Worm (Caenorhabditis elegans) whole organism, L2 larva: ENCODE measurements around the gene ftn-1.

Source experiments
- F13H6.1 ChIP-seq: sonication (generic microtip); optimal IDR thresholded peaks from 2 replicates; lab custom pipeline; 2016; ENCODE audit warnings: missing genetic modification characterization, missing compliant biosample characterization
- R02D3.7 ChIP-seq: fragments of 150-350 bp; optimal IDR thresholded peaks from 2 replicates; lab custom pipeline; 2014; ENCODE audit warnings: missing biosample characterization, missing genetic modification characterization
- Y55F3AM.14 ChIP-seq: fragments of 200-800 bp; sonication (Bioruptor generic); optimal IDR thresholded peaks from 2 replicates; lab custom pipeline; 2018; ENCODE audit warnings: mild to moderate bottlenecking, missing genetic modification characterization, missing compliant biosample characterization
- alr-1 ChIP-seq: fragments of 150-350 bp; optimal IDR thresholded peaks from 2 replicates; lab custom pipeline; 2014; ENCODE audit warnings: missing biosample characterization, missing genetic modification characterization
- aly-2 ChIP-seq: fragments of 150-350 bp; optimal IDR thresholded peaks from 2 replicates; lab custom pipeline; 2014; ENCODE audit warnings: missing biosample characterization, missing genetic modification characterization
- blmp-1 ChIP-seq: sonication (generic microtip); optimal IDR thresholded peaks from 2 replicates; lab custom pipeline; 2017; ENCODE audit warnings: missing genetic modification characterization, mild to moderate bottlenecking, missing compliant biosample characterization, antibody characterized with exemption, moderate library complexity; ENCODE audit not compliant: insufficient read depth
- dmd-4 ChIP-seq: sonication (generic microtip); optimal IDR thresholded peaks from 2 replicates; lab custom pipeline; 2017; ENCODE audit warnings: missing biosample characterization, missing genetic modification characterization
- egl-27 ChIP-seq: sonication (generic microtip); optimal IDR thresholded peaks from 3 replicates; lab custom pipeline; 2017; ENCODE audit warnings: missing biosample characterization, missing genetic modification reagents, missing genetic modification characterization
- elt-1 ChIP-seq: fragments of 150-350 bp; optimal IDR thresholded peaks from 2 replicates; lab custom pipeline; 2014; ENCODE audit warnings: missing biosample characterization, missing genetic modification characterization
- fos-1 ChIP-seq: fragments of 150-350 bp; optimal IDR thresholded peaks from 2 replicates; lab custom pipeline; 2014; ENCODE audit warnings: missing biosample characterization, missing genetic modification characterization
- gmeb-1 ChIP-seq: fragments of 150-350 bp; optimal IDR thresholded peaks from 2 replicates; lab custom pipeline; 2014; ENCODE audit warnings: missing biosample characterization, missing genetic modification characterization
- lin-11 ChIP-seq: fragments of 150-350 bp; sonication (generic microtip); optimal IDR thresholded peaks from 2 replicates; lab custom pipeline; 2014; ENCODE audit warnings: missing biosample characterization, missing genetic modification characterization, inconsistent platforms, mixed read lengths
- lin-13 ChIP-seq: fragments of 150-350 bp; optimal IDR thresholded peaks from 2 replicates; lab custom pipeline; 2014; ENCODE audit warnings: missing biosample characterization, missing genetic modification reagents, missing genetic modification characterization
- lsy-2 ChIP-seq, 2 experiments: fragments of 150-350 bp in 1 of 2; sonication (generic microtip) in 1 of 2; optimal IDR thresholded peaks; 2 replicates each; lab custom pipeline; 2014 to 2017; ENCODE audit warnings: missing biosample characterization in 2 of 2, missing genetic modification characterization in 2 of 2
- mab-5 ChIP-seq: fragments of 150-350 bp; optimal IDR thresholded peaks from 2 replicates; lab custom pipeline; 2014; ENCODE audit warnings: missing biosample characterization, missing genetic modification characterization
- mbf-1 ChIP-seq: sonication (generic microtip); optimal IDR thresholded peaks from 2 replicates; lab custom pipeline; 2017; ENCODE audit warnings: missing biosample characterization, missing genetic modification characterization
- nhr-10 ChIP-seq: sonication (generic microtip); optimal IDR thresholded peaks from 2 replicates; lab custom pipeline; 2017; ENCODE audit warnings: missing biosample characterization, missing genetic modification characterization
- nhr-11 ChIP-seq: fragments of 150-350 bp; optimal IDR thresholded peaks from 2 replicates; lab custom pipeline; 2014; ENCODE audit warnings: missing biosample characterization, missing genetic modification characterization
- nhr-129 ChIP-seq: fragments of 150-350 bp; optimal IDR thresholded peaks from 2 replicates; lab custom pipeline; 2014; ENCODE audit warnings: missing biosample characterization, missing genetic modification characterization
- nhr-21 ChIP-seq: fragments of 150-350 bp; optimal IDR thresholded peaks from 2 replicates; lab custom pipeline; 2014; ENCODE audit warnings: missing biosample characterization, missing genetic modification characterization
- nhr-23 ChIP-seq: fragments of 150-350 bp; optimal IDR thresholded peaks from 2 replicates; lab custom pipeline; 2014; ENCODE audit warnings: missing biosample characterization, missing genetic modification reagents, missing genetic modification characterization
- nhr-237 ChIP-seq: fragments of 150-350 bp; optimal IDR thresholded peaks from 2 replicates; lab custom pipeline; 2014; ENCODE audit warnings: missing biosample characterization, missing genetic modification characterization
- nhr-6 ChIP-seq: fragments of 150-350 bp; optimal IDR thresholded peaks from 2 replicates; lab custom pipeline; 2014; ENCODE audit warnings: missing biosample characterization, missing genetic modification characterization
- nhr-77 ChIP-seq: fragments of 150-350 bp; optimal IDR thresholded peaks from 2 replicates; lab custom pipeline; 2014; ENCODE audit warnings: missing biosample characterization, missing genetic modification characterization
- sma-9 ChIP-seq, 2 experiments: fragments of 150-350 bp in 1 of 2; sonication (generic microtip) in 1 of 2; optimal IDR thresholded peaks; 2 replicates each; lab custom pipeline; 2014 to 2016; ENCODE audit warnings: missing genetic modification characterization in 2 of 2, mild to moderate bottlenecking in 1 of 2, missing biosample characterization in 1 of 2, missing compliant biosample characterization in 1 of 2, missing genetic modification reagents in 1 of 2, moderate library complexity in 1 of 2
- snpc-4 ChIP-seq: fragments of 150-350 bp; optimal IDR thresholded peaks from 2 replicates; lab custom pipeline; 2014; ENCODE audit warnings: missing biosample characterization, missing genetic modification characterization
- unc-62 ChIP-seq: fragments of 150-350 bp; optimal IDR thresholded peaks from 2 replicates; lab custom pipeline; 2014; ENCODE audit warnings: missing biosample characterization, missing genetic modification reagents, missing genetic modification characterization
- zag-1 ChIP-seq: fragments of 150-350 bp; optimal IDR thresholded peaks from 2 replicates; lab custom pipeline; 2014; ENCODE audit warnings: missing biosample characterization, missing genetic modification characterization
- ztf-11 ChIP-seq: sonication (generic microtip); optimal IDR thresholded peaks from 2 replicates; lab custom pipeline; 2017; ENCODE audit warnings: missing biosample characterization, missing genetic modification characterization

ftn-1 gene

DNA sequence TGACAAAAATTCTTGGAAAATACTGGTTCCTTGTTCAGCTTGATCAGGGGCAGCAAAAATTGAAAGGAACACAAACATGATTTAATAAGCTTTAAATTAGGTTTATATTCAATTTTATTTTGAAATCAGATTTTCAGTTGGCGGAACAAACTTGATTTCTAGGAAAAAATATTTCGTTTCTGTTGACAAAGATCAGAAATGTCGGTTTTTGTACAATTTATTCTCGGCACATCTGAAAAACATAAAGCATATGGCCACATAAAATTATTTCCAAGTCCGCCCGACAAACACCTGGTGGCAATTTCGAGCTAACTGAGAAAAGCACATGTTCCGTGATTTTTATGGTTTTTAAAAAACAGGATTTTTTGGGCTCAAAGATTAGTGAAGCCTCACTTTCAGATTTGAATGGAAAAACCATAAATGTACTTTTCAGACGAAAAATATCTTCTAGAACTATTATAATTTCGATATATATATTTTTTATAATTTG lies 6.5 kb upstream of the ftn-1 start, which contains the start of gene ttr-10:
Gene ttr-10, minus strand, starts transcription at position 51 of the 490 bp plus-strand sequence.
- TF ChIP-seq nhr-77 (tag; lab: Kevin White, UChicago) (no peak), egl-27 (tag; lab: Kevin White, UChicago) (no peak), fos-1 (tag; lab: Kevin White, UChicago) (no peak), R02D3.7 (tag; lab: Kevin White, UChicago) (no peak), nhr-237 (tag; lab: Kevin White, UChicago) (no peak), nhr-21 (tag; lab: Kevin White, UChicago) (no peak), nhr-11 (tag; lab: Kevin White, UChicago) (no peak), sma-9 (GFP tag; optimal IDR thresholded peaks at IDR 0.05; lab: Kevin White, UChicago) (no peak), sma-9 (tag; optimal IDR thresholded peaks at IDR 0.05; lab: Kevin White, UChicago) (no peak), nhr-6 (tag; lab: Kevin White, UChicago) (no peak), lsy-2 (tag; optimal IDR thresholded peaks at IDR 0.05; lab: Kevin White, UChicago) (no peak), aly-2 (tag; lab: Kevin White, UChicago) (no peak), F13H6.1 (tag; lab: Kevin White, UChicago) (no peak), mbf-1 (tag; lab: Kevin White, UChicago) (no peak), gmeb-1 (tag; lab: Kevin White, UChicago) (no peak), alr-1 (tag; lab: Kevin White, UChicago) (no peak)
- TF ChIP-seq, all 48 proteins: peak for 0

DNA sequence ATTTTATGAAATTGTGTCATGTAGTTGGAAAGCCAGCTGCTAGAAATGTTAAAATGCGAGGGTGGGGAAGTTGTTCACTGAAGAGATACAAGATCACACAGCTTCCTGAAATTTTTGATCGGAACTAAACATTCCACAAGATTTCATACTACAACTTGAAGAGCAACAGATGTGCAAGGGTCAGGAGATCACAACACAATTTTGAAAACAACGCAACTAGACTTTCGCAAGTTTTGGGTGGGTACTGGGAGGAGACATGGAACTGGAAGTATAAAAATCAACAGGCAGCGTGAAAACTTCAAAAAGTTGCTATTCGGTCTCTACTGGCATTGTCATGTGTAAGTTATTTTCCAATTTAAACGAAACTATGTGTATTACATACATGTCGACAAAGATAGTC lies 4.4 kb upstream of the ftn-1 start, which contains the start of gene F19F10.3:
Gene F19F10.3, plus strand, starts transcription at position 301 of the 400 bp plus-strand sequence.
- no peak for TF ChIP-seq sma-9 (GFP tag; optimal IDR thresholded peaks at IDR 0.05; lab: Kevin White, UChicago)
- TF ChIP-seq sma-9 (tag; optimal IDR thresholded peaks at IDR 0.05; lab: Kevin White, UChicago), result no peak
- TF ChIP-seq nhr-23, result no peak
- TF ChIP-seq lin-13 (GFP tag; lab: Kevin White, UChicago), result no peak
- no peak for TF ChIP-seq nhr-77 (tag; lab: Kevin White, UChicago)
- no peak for TF ChIP-seq lsy-2 (tag; optimal IDR thresholded peaks at IDR 0.05; lab: Kevin White, UChicago)
- TF ChIP-seq mab-5 (tag; lab: Kevin White, UChicago), result no peak

DNA sequence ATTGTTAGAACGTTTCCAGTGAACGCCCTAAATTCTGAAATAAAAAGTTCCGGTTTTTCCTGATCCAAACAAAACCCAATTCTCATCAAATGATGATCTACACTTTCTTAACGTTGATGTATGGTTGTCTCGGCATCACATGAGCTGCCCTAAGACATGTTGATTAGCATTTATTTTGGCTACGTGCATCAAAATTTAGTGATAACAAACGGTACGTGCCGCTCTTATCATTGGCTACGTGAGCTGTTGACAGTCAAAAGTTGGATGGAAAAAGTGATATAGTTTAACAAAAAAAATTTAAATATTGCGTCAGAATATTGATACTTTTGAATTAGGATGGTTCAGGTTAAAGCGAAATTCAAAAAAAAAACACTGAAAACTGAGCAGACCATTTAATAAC lies 638 bp upstream of the ftn-1 start:
- TF ChIP-seq lin-11 (tag; lab: Kevin White, UChicago) (no peak), ztf-11 (tag; lab: Kevin White, UChicago) (no peak), mbf-1 (tag; lab: Kevin White, UChicago) (no peak), sma-9 (GFP tag; optimal IDR thresholded peaks at IDR 0.05; lab: Kevin White, UChicago) (peak; percentile 52), sma-9 (tag; optimal IDR thresholded peaks at IDR 0.05; lab: Kevin White, UChicago) (no peak)

DNA sequence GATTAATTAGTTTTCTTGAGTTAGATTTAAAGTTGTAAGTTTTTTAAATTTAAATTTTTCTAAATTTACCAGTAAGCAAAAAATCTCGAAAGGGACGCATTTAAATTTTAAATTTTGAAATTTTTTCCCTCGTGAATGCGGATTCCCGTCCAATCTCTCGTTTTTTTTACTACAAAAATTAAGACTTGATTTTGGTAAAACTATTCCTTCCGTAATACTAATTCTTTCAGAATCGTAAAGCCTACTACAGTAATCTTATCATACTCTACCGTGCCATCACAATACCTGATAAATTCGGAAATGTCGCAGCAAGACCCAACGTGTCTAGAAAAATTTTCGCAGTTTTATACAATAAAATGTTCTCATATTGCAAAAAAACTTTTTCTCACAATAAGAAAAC lies 2.2 kb downstream of the ftn-1 start, which contains the start of the genes C54F6.19 and nhx-3:
Gene C54F6.19, plus strand, starts transcription at position 301 of the 400 bp plus-strand sequence.
Gene nhx-3, minus strand, starts transcription at position 337 of the 400 bp plus-strand sequence.
- TF ChIP-seq blmp-1, result no peak
- TF ChIP-seq gmeb-1 (tag; lab: Kevin White, UChicago), result no peak
- no peak for TF ChIP-seq nhr-129 (tag; lab: Kevin White, UChicago)
- TF ChIP-seq lin-13 (GFP tag; lab: Kevin White, UChicago), result no peak
- TF ChIP-seq zag-1 (tag; lab: Kevin White, UChicago), result no peak
- TF ChIP-seq nhr-10 (tag; lab: Kevin White, UChicago), result no peak
- no peak for TF ChIP-seq nhr-23
- no peak for TF ChIP-seq dmd-4 (tag; lab: Kevin White, UChicago)
- TF ChIP-seq unc-62 (GFP tag; lab: Kevin White, UChicago), result no peak

DNA sequence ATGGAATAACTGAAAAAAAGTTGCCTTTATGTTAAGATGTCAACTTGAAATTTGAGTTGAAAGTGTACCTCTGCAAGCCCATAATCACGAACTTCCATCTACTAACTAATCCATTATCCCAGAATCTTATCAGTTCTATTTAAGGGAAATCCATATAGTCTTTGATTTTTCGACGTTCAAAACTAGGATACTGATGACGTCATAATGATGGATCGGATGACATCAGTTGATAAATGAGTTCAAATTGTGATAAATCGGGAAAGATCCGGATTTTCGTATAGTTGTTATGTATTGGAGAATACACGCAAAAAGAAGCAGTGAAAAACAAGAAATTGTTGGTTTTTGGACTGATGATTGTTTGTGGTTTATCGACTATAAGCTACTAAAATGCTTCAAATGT lies 3.7 kb downstream of the ftn-1 start:
- TF ChIP-seq Y55F3AM.14 (GFP tag; lab: Kevin White, UChicago) (no peak), sma-9 (GFP tag; optimal IDR thresholded peaks at IDR 0.05; lab: Kevin White, UChicago) (peak; percentile 2), sma-9 (tag; optimal IDR thresholded peaks at IDR 0.05; lab: Kevin White, UChicago) (no peak), nhr-21 (tag; lab: Kevin White, UChicago) (peak; percentile 69)

DNA sequence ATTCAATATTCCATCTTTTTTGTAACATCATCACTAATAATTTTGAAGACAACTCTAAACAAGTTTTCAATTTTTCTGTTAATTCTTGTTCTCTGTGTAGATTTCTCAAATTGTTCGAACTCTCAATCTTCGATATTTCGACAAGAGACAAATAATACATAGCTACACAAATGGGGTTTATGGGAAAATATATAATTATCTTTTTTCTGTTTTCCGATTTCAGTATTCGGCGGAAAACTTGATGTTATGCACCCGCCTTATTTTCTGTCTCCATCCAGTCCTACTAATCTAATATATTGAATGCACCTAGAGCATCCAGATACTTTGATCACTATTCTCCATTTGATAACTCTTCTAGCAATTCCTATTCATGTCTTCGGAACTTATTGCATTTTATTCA lies 8.4 kb downstream of the ftn-1 start, which contains the start of gene srh-268:
Gene srh-268, plus strand, starts transcription at position 301 of the 400 bp plus-strand sequence.
- TF ChIP-seq aly-2 (tag; lab: Kevin White, UChicago) (no peak), R02D3.7 (tag; lab: Kevin White, UChicago) (no peak), elt-1 (tag; lab: Kevin White, UChicago) (no peak), unc-62 (GFP tag; lab: Kevin White, UChicago) (no peak), snpc-4 (no peak)
- TF ChIP-seq, all 48 proteins: peak for 0
